Worm (Caenorhabditis elegans) whole organism, L4 larva: ENCODE measurements around the gene cnep-1.

Experiments
- F10B5.3 ChIP-seq: sonication (generic microtip); optimal IDR thresholded peaks from 2 replicates; lab custom pipeline; 2016; ENCODE audit warnings: mild to moderate bottlenecking, missing genetic modification characterization, missing compliant biosample characterization
- F37D6.2 ChIP-seq: sonication (generic microtip); optimal IDR thresholded peaks from 2 replicates; lab custom pipeline; 2016; ENCODE audit warnings: mild to moderate bottlenecking, missing genetic modification characterization, missing compliant biosample characterization
- T20F7.1 ChIP-seq: fragments of 200-800 bp; sonication (Bioruptor generic); optimal IDR thresholded peaks from 2 replicates; lab custom pipeline; 2018; ENCODE audit warnings: mild to moderate bottlenecking, missing genetic modification characterization, missing compliant biosample characterization
- Y105C5A.15 ChIP-seq: fragments of 200-800 bp; sonication (Bioruptor generic); IDR thresholded peaks from 2 replicates; pipeline ENCODE4 v1.3.6; 2022; ENCODE audit warnings: missing genetic modification characterization, missing compliant biosample characterization
- Y48G9A.11 ChIP-seq: fragments of 200-800 bp; sonication (Bioruptor generic); IDR thresholded peaks from 2 replicates; pipeline ENCODE4 v1.3.6; 2022; ENCODE audit warnings: missing genetic modification reagents, missing genetic modification characterization, missing compliant biosample characterization
- Y75B8A.6 ChIP-seq: fragments of 200-800 bp; sonication (Bioruptor generic); IDR thresholded peaks from 2 replicates; pipeline ENCODE4 v1.3.6; 2022; ENCODE audit warnings: missing genetic modification reagents, missing genetic modification characterization, missing compliant biosample characterization
- aha-1 ChIP-seq: fragments of 150-350 bp; peaks from one replicate; lab custom pipeline; 2014; ENCODE audit warnings: missing biosample characterization, missing genetic modification characterization
- aly-2 ChIP-seq: sonication (generic microtip); optimal IDR thresholded peaks from 2 replicates; lab custom pipeline; 2018; ENCODE audit warnings: missing biosample characterization, missing genetic modification characterization
- ama-1 ChIP-seq: fragments of 150-350 bp; optimal IDR thresholded peaks from 2 replicates; lab custom pipeline; 2014; ENCODE audit warnings: inconsistent platforms, mixed read lengths
- attf-4 ChIP-seq: sonication (generic microtip); optimal IDR thresholded peaks from 3 replicates; lab custom pipeline; 2017; ENCODE audit warnings: missing biosample characterization, missing genetic modification characterization
- ceh-20 ChIP-seq: fragments of 200-800 bp; sonication (Bioruptor generic); IDR thresholded peaks from 2 replicates; pipeline ENCODE4 v1.3.6; 2022; ENCODE audit warnings: missing genetic modification reagents, missing genetic modification characterization, missing compliant biosample characterization
- ceh-44 ChIP-seq: fragments of 200-800 bp; sonication (Bioruptor generic); IDR thresholded peaks from 2 replicates; pipeline ENCODE4 v1.3.6; 2022; ENCODE audit warnings: missing genetic modification reagents, missing genetic modification characterization, missing compliant biosample characterization
- daf-16 ChIP-seq, 3 experiments: sonication (generic microtip); optimal IDR thresholded peaks; 2 replicates each; lab custom pipeline; 2016 to 2017; ENCODE audit warnings: missing genetic modification characterization in 3 of 3, missing genetic modification reagents in 3 of 3, mild to moderate bottlenecking in 2 of 3, missing compliant biosample characterization in 2 of 3, missing biosample characterization in 1 of 3, moderate library complexity in 1 of 3
- dmd-6 ChIP-seq: fragments of 200-800 bp; sonication (Bioruptor generic); IDR thresholded peaks from 2 replicates; pipeline ENCODE4 v1.3.6; 2022; ENCODE audit warnings: missing genetic modification reagents, missing genetic modification characterization, missing compliant biosample characterization
- dmd-8 ChIP-seq: fragments of 200-800 bp; sonication (Bioruptor generic); IDR thresholded peaks from 2 replicates; pipeline ENCODE4 v1.3.6; 2022; ENCODE audit warnings: missing genetic modification characterization, missing compliant biosample characterization
- dve-1 ChIP-seq: sonication (generic microtip); optimal IDR thresholded peaks from 2 replicates; lab custom pipeline; 2017; ENCODE audit warnings: antibody characterized with exemption, mild to moderate bottlenecking, missing genetic modification characterization, missing compliant biosample characterization; ENCODE audit not compliant: insufficient read depth
- egl-27 ChIP-seq: sonication (generic microtip); optimal IDR thresholded peaks from 3 replicates; lab custom pipeline; 2017; ENCODE audit warnings: missing biosample characterization, missing genetic modification reagents, missing genetic modification characterization
- fkh-10 ChIP-seq: fragments of 150-350 bp; optimal IDR thresholded peaks from 2 replicates; lab custom pipeline; 2014; ENCODE audit warnings: missing biosample characterization, missing genetic modification reagents, missing genetic modification characterization
- gei-8 ChIP-seq: fragments of 200-800 bp; sonication (Bioruptor generic); optimal IDR thresholded peaks from 2 replicates; lab custom pipeline; 2018; ENCODE audit warnings: mild to moderate bottlenecking, missing genetic modification characterization, missing compliant biosample characterization
- hif-1 ChIP-seq, 2 experiments: sonication (generic microtip); optimal IDR thresholded peaks; 2 replicates each; lab custom pipeline; 2016 to 2017; ENCODE audit warnings: missing compliant biosample characterization in 2 of 2, missing genetic modification characterization in 2 of 2, missing genetic modification reagents in 2 of 2, missing genotype in 2 of 2, mild to moderate bottlenecking in 1 of 2
- hlh-11 ChIP-seq: fragments of 200-800 bp; sonication (Bioruptor generic); optimal IDR thresholded peaks from 2 replicates; lab custom pipeline; 2018; ENCODE audit warnings: mild to moderate bottlenecking, missing genetic modification characterization, missing compliant biosample characterization
- hlh-30 ChIP-seq: sonication (generic microtip); optimal IDR thresholded peaks from 2 replicates; lab custom pipeline; 2017; ENCODE audit warnings: antibody characterized with exemption, mild to moderate bottlenecking, missing genetic modification characterization, missing compliant biosample characterization; ENCODE audit not compliant: insufficient read depth
- hmg-1.1 ChIP-seq: fragments of 200-800 bp; sonication (Bioruptor generic); IDR thresholded peaks from 2 replicates; pipeline ENCODE4 v1.3.6; 2022; ENCODE audit warnings: missing genetic modification reagents, missing genetic modification characterization, missing compliant biosample characterization
- lim-7 ChIP-seq: fragments of 200-800 bp; sonication (Bioruptor generic); IDR thresholded peaks from 2 replicates; pipeline ENCODE4 v1.3.6; 2022; ENCODE audit warnings: missing genetic modification characterization, missing compliant biosample characterization
- lin-1 ChIP-seq: fragments of 200-800 bp; sonication (Bioruptor generic); IDR thresholded peaks from 2 replicates; pipeline ENCODE4 v1.3.6; 2022; ENCODE audit warnings: missing genetic modification reagents, missing genetic modification characterization, missing compliant biosample characterization
- lin-13 ChIP-seq: fragments of 150-350 bp; optimal IDR thresholded peaks from 2 replicates; lab custom pipeline; 2014; ENCODE audit warnings: missing biosample characterization, missing genetic modification reagents, missing genetic modification characterization
- lin-38 ChIP-seq: fragments of 200-800 bp; sonication (Bioruptor generic); IDR thresholded peaks from 2 replicates; pipeline ENCODE4 v1.3.6; 2022; ENCODE audit warnings: missing genetic modification reagents, missing genetic modification characterization, missing compliant biosample characterization
- lir-3 ChIP-seq: sonication (generic microtip); optimal IDR thresholded peaks from 2 replicates; lab custom pipeline; 2016; ENCODE audit warnings: mild to moderate bottlenecking, missing genetic modification characterization, missing compliant biosample characterization
- lsy-2 ChIP-seq, 2 experiments: fragments of 150-350 bp in 1 of 2; sonication (generic microtip) in 1 of 2; optimal IDR thresholded peaks; 2 replicates each; lab custom pipeline; 2014 to 2017; ENCODE audit warnings: missing biosample characterization in 2 of 2, missing genetic modification characterization in 2 of 2
- madf-9 ChIP-seq: fragments of 200-800 bp; sonication (Bioruptor generic); conservative IDR thresholded peaks from 2 replicates; pipeline ENCODE4 v1.3.6; 2022; ENCODE audit warnings: missing genetic modification reagents, missing genetic modification characterization, missing compliant biosample characterization
- mdl-1 ChIP-seq, 2 experiments: fragments of 150-350 bp in 1 of 2; sonication (generic microtip) in 1 of 2; optimal IDR thresholded peaks; 2 replicates each; lab custom pipeline; 2014 to 2017; ENCODE audit warnings: missing biosample characterization in 2 of 2, missing genetic modification characterization in 2 of 2
- mep-1 ChIP-seq: fragments of 150-350 bp; sonication (generic microtip); optimal IDR thresholded peaks from 3 replicates; lab custom pipeline; 2014; ENCODE audit warnings: missing biosample characterization, missing genetic modification characterization
- mxl-3 ChIP-seq: fragments of 200-800 bp; sonication (Bioruptor generic); optimal IDR thresholded peaks from 2 replicates; lab custom pipeline; 2018; ENCODE audit warnings: mild to moderate bottlenecking, missing genetic modification characterization, missing compliant biosample characterization
- nhr-111 ChIP-seq: fragments of 200-800 bp; sonication (Bioruptor generic); optimal IDR thresholded peaks from 2 replicates; lab custom pipeline; 2018; ENCODE audit warnings: mild to moderate bottlenecking, missing genetic modification characterization, missing compliant biosample characterization
- nhr-28 ChIP-seq: fragments of 150-350 bp; optimal IDR thresholded peaks from 2 replicates; lab custom pipeline; 2014; ENCODE audit warnings: missing biosample characterization, missing genetic modification characterization
- nhr-41 ChIP-seq: fragments of 200-800 bp; sonication (Bioruptor generic); IDR thresholded peaks from 2 replicates; pipeline ENCODE4 v1.3.6; 2022; ENCODE audit warnings: missing genetic modification reagents, missing genetic modification characterization, missing compliant biosample characterization
- nhr-48 ChIP-seq: sonication (generic microtip); optimal IDR thresholded peaks from 2 replicates; lab custom pipeline; 2016; ENCODE audit warnings: mild to moderate bottlenecking, missing genetic modification characterization, missing compliant biosample characterization
- php-3 ChIP-seq: fragments of 200-800 bp; sonication (Bioruptor generic); IDR thresholded peaks from 2 replicates; pipeline ENCODE4 v1.3.6; 2022; ENCODE audit warnings: missing genetic modification reagents, missing genetic modification characterization, missing compliant biosample characterization
- rbr-2 ChIP-seq: sonication (generic microtip); optimal IDR thresholded peaks from 2 replicates; lab custom pipeline; 2016; ENCODE audit warnings: missing genotype, missing genetic modification characterization, missing compliant biosample characterization
- set-16 ChIP-seq: fragments of 200-800 bp; sonication (Bioruptor generic); IDR thresholded peaks from 2 replicates; pipeline ENCODE4 v1.3.6; 2022; ENCODE audit warnings: missing genetic modification reagents, missing genetic modification characterization, missing compliant biosample characterization
- skn-1 ChIP-seq: fragments of 150-350 bp; optimal IDR thresholded peaks from 2 replicates; lab custom pipeline; 2014; ENCODE audit warnings: missing biosample characterization, missing genetic modification characterization
- spr-3 ChIP-seq: fragments of 200-800 bp; sonication (Bioruptor generic); optimal IDR thresholded peaks from 2 replicates; lab custom pipeline; 2018; ENCODE audit warnings: mild to moderate bottlenecking, missing genetic modification characterization, missing compliant biosample characterization
- unc-39 ChIP-seq: sonication (generic microtip); optimal IDR thresholded peaks from 2 replicates; lab custom pipeline; 2017; ENCODE audit warnings: missing biosample characterization, missing genetic modification characterization
- unc-62 ChIP-seq, 3 experiments: fragments of 150-350 bp in 1 of 3; sonication (generic microtip); optimal IDR thresholded peaks in 2 of 3; peaks in 1 of 3; 1 replicate in 1 of 3; 2 replicates in 2 of 3; lab custom pipeline; 2014 to 2017; ENCODE audit warnings: missing biosample characterization in 3 of 3, missing genetic modification characterization in 3 of 3, missing genetic modification reagents in 3 of 3, missing genotype in 1 of 3
- vab-7 ChIP-seq: fragments of 200-800 bp; sonication (Bioruptor generic); IDR thresholded peaks from 2 replicates; pipeline ENCODE4 v1.3.6; 2022; ENCODE audit warnings: missing genetic modification reagents, missing genetic modification characterization, missing compliant biosample characterization
- zfp-2 ChIP-seq: sonication (generic microtip); optimal IDR thresholded peaks from 2 replicates; lab custom pipeline; 2016; ENCODE audit warnings: mild to moderate bottlenecking, missing genetic modification characterization, missing compliant biosample characterization
- zfp-3 ChIP-seq: fragments of 200-800 bp; sonication (Bioruptor generic); conservative IDR thresholded peaks from 2 replicates; pipeline ENCODE4 v1.3.6; 2022; ENCODE audit warnings: missing genetic modification reagents, missing genetic modification characterization, missing compliant biosample characterization

Gene cnep-1

ce11 chrII:7341572-7342303 lies 31.6 kb downstream of the cnep-1 start:
- no peak for TF ChIP-seq set-16
- TF ChIP-seq unc-62 (GFP tag; optimal IDR thresholded peaks at IDR 0.05 in 1 of 2; lab: Kevin White, UChicago) = peak in 1 of 2 experiments; percentile 26
- TF ChIP-seq unc-62 (tag; optimal IDR thresholded peaks at IDR 0.05; lab: Kevin White, UChicago) = no peak
- peak; percentile 9 for TF ChIP-seq hlh-30 (tag; lab: Kevin White, UChicago)
- no peak for TF ChIP-seq lsy-2 (tag; optimal IDR thresholded peaks at IDR 0.05; lab: Kevin White, UChicago)
- TF ChIP-seq dmd-6 (GFP tag; lab: Robert Waterston, UW) = peak; percentile 19; the same call in 1 of the 2 replicates
- peak; percentile 55 to 73 for TF ChIP-seq hif-1 (tag; optimal IDR thresholded peaks at IDR 0.05; lab: Kevin White, UChicago)
- peak; percentile 18 for TF ChIP-seq hlh-11
- peak; percentile 97 for TF ChIP-seq aha-1 (tag; lab: Kevin White, UChicago)
- TF ChIP-seq zfp-3 (GFP tag; lab: Robert Waterston, UW) = no peak

ce11 chrII:7342884-7343283 lies 32.7 kb downstream of the cnep-1 start:
- peak in 1 of 2 experiments; percentile 98 for TF ChIP-seq unc-62 (GFP tag; optimal IDR thresholded peaks at IDR 0.05 in 1 of 2; lab: Kevin White, UChicago)
- no peak for TF ChIP-seq unc-62 (tag; optimal IDR thresholded peaks at IDR 0.05; lab: Kevin White, UChicago)
- TF ChIP-seq egl-27 (tag; lab: Kevin White, UChicago) = no peak
- TF ChIP-seq lin-1 (GFP tag; lab: Robert Waterston, UW) = no peak
- TF ChIP-seq ceh-20 (GFP tag; lab: Robert Waterston, UW) = no peak
- TF ChIP-seq lin-13 = no peak
- TF ChIP-seq F10B5.3 (tag; lab: Kevin White, UChicago) = no peak
- no peak for TF ChIP-seq daf-16 (GFP tag; optimal IDR thresholded peaks at IDR 0.05; lab: Kevin White, UChicago)
- TF ChIP-seq daf-16 (tag; optimal IDR thresholded peaks at IDR 0.05; lab: Kevin White, UChicago) = no peak
- TF ChIP-seq hlh-30 (tag; lab: Kevin White, UChicago) = peak; percentile 29
- TF ChIP-seq hmg-1.1 (GFP tag; lab: Robert Waterston, UW) = no peak
- no peak for TF ChIP-seq F37D6.2 (tag; lab: Kevin White, UChicago)
- TF ChIP-seq Y48G9A.11 = no peak
- TF ChIP-seq ama-1 = no peak
- TF ChIP-seq hlh-11 = peak; percentile 62
- no peak for TF ChIP-seq dmd-8 (GFP tag; lab: Robert Waterston, UW)
- TF ChIP-seq aha-1 (tag; lab: Kevin White, UChicago) = peak; percentile 56
- TF ChIP-seq lin-38 (GFP tag; lab: Robert Waterston, UW) = no peak
- TF ChIP-seq lim-7 (GFP tag; lab: Robert Waterston, UW) = no peak
- no peak for TF ChIP-seq vab-7 (GFP tag; lab: Robert Waterston, UW)
- TF ChIP-seq lir-3 (tag; lab: Kevin White, UChicago) = no peak
- TF ChIP-seq mep-1 (tag; lab: Kevin White, UChicago) = peak; percentile 13
- no peak for TF ChIP-seq skn-1 (tag; lab: Kevin White, UChicago)
- no peak for TF ChIP-seq nhr-41 (GFP tag; lab: Robert Waterston, UW)
- TF ChIP-seq Y105C5A.15 (GFP tag; lab: Robert Waterston, UW) = no peak
- no peak for TF ChIP-seq aly-2 (tag; lab: Kevin White, UChicago)
- no peak for TF ChIP-seq spr-3 (GFP tag; lab: Kevin White, UChicago)
- TF ChIP-seq php-3 (GFP tag; lab: Robert Waterston, UW) = no peak
- TF ChIP-seq gei-8 = no peak
- TF ChIP-seq madf-9 = no peak
- peak; percentile 40 for TF ChIP-seq nhr-48
- TF ChIP-seq zfp-2 = no peak
- no peak for TF ChIP-seq unc-39 (tag; lab: Kevin White, UChicago)
- no peak for TF ChIP-seq fkh-10 (GFP tag; lab: Kevin White, UChicago)
- peak; percentile 74 for TF ChIP-seq nhr-28 (tag; lab: Kevin White, UChicago)
- TF ChIP-seq T20F7.1 = no peak
- peak; percentile 62 for TF ChIP-seq mxl-3
- TF ChIP-seq nhr-111 = no peak
- peak; percentile 25 to 78 for TF ChIP-seq mdl-1 (tag; optimal IDR thresholded peaks at IDR 0.05; lab: Kevin White, UChicago)
- no peak for TF ChIP-seq Y75B8A.6 (GFP tag; lab: Robert Waterston, UW)
- no peak for TF ChIP-seq rbr-2 (tag; lab: Kevin White, UChicago)
- no peak for TF ChIP-seq dve-1 (tag; lab: Kevin White, UChicago)
- TF ChIP-seq attf-4 (tag; lab: Kevin White, UChicago) = no peak
- TF ChIP-seq ceh-44 (GFP tag; lab: Robert Waterston, UW) = no peak
